Fruit fly (Drosophila melanogaster) whole organism, embryonic: ENCODE results near the gene meigo.

Experiments used
- Abd-B ChIP-seq: fragments of 200-800 bp; sonication (Bioruptor generic); optimal IDR thresholded peaks from 2 replicates; lab custom pipeline; 2018; ENCODE audit warnings: missing biosample characterization, mild to moderate bottlenecking, missing genetic modification characterization, moderate library complexity
- Adf1 ChIP-seq: fragments of 200-800 bp; sonication (Bioruptor generic); IDR thresholded peaks from 2 replicates; pipeline ENCODE4 v1.3.6; 2022; ENCODE audit warnings: missing biosample characterization, missing genetic modification characterization
- Awh ChIP-seq: fragments of 200-800 bp; sonication (Bioruptor generic); IDR thresholded peaks from 2 replicates; pipeline ENCODE4, ENCODE4 v1.3.6; 2022; ENCODE audit warnings: missing biosample characterization, missing genetic modification characterization
- BtbVII ChIP-seq: fragments of 200-800 bp; sonication (Bioruptor generic); optimal IDR thresholded peaks from 3 replicates; lab custom pipeline; 2017; ENCODE audit warnings: missing biosample characterization, mild to moderate bottlenecking, missing genetic modification characterization
- CG10321 ChIP-seq: fragments of 200-800 bp; sonication (Bioruptor generic); IDR thresholded peaks from 2 replicates; pipeline ENCODE4 v1.3.6; 2022; ENCODE audit warnings: missing biosample characterization, missing genetic modification characterization
- CG10565 ChIP-seq: fragments of 200-800 bp; sonication (Bioruptor generic); optimal IDR thresholded peaks from 3 replicates; lab custom pipeline; 2016; ENCODE audit warnings: missing biosample characterization, mild to moderate bottlenecking, missing genetic modification characterization
- CG12071 ChIP-seq: fragments of 200-800 bp; sonication (Bioruptor generic); optimal IDR thresholded peaks from 3 replicates; lab custom pipeline; 2018; ENCODE audit warnings: missing biosample characterization, mild to moderate bottlenecking, missing genetic modification characterization
- CG15011 ChIP-seq: fragments of 200-800 bp; sonication (Bioruptor generic); optimal IDR thresholded peaks from 3 replicates; lab custom pipeline; 2018; ENCODE audit warnings: missing biosample characterization, mild to moderate bottlenecking, missing genetic modification characterization
- CG15269 ChIP-seq: fragments of 200-800 bp; sonication (Bioruptor generic); optimal IDR thresholded peaks from 2 replicates; lab custom pipeline; 2018; ENCODE audit warnings: missing biosample characterization, mild to moderate bottlenecking, missing genetic modification characterization, moderate library complexity
- CG15601 ChIP-seq: fragments of 200-800 bp; sonication (Bioruptor generic); optimal IDR thresholded peaks from 3 replicates; lab custom pipeline; 2019; ENCODE audit warnings: missing biosample characterization, mild to moderate bottlenecking, missing genetic modification characterization, moderate library complexity
- CG18011 ChIP-seq: fragments of 200-800 bp; sonication (Bioruptor generic); optimal IDR thresholded peaks from 2 replicates; lab custom pipeline; 2017; ENCODE audit warnings: missing biosample characterization, missing genetic modification characterization, mild to moderate bottlenecking, moderate library complexity, missing genotype
- CG1832 ChIP-seq: fragments of 200-800 bp; sonication (Bioruptor generic); optimal IDR thresholded peaks from 2 replicates; lab custom pipeline; 2017; ENCODE audit warnings: missing biosample characterization, mild to moderate bottlenecking, missing genetic modification characterization, inconsistent platforms
- CG2129 ChIP-seq: fragments of 200-800 bp; sonication (Bioruptor generic); IDR thresholded peaks from 2 replicates; pipeline ENCODE4 v1.3.6; 2022; ENCODE audit warnings: missing biosample characterization, missing genetic modification characterization; ENCODE audit not compliant: partially characterized antibody
- CG30020 ChIP-seq: fragments of 200-800 bp; optimal IDR thresholded peaks from 2 replicates; lab custom pipeline; 2019; ENCODE audit warnings: missing biosample characterization, mild to moderate bottlenecking, missing genetic modification characterization, moderate library complexity
- CG30403 ChIP-seq: fragments of 200-800 bp; sonication (Bioruptor generic); optimal IDR thresholded peaks from 3 replicates; lab custom pipeline; 2016; ENCODE audit warnings: missing biosample characterization, missing genetic modification characterization
- CG32767 ChIP-seq: fragments of 200-800 bp; sonication (Bioruptor generic); IDR thresholded peaks from 2 replicates; pipeline ENCODE4 v1.3.6; 2022; ENCODE audit warnings: missing biosample characterization, missing genetic modification characterization
- CG3995 ChIP-seq: fragments of 200-800 bp; sonication (Bioruptor generic); optimal IDR thresholded peaks from 3 replicates; lab custom pipeline; 2016; ENCODE audit warnings: missing biosample characterization, missing genetic modification characterization
- CG4424 ChIP-seq: fragments of 200-800 bp; sonication (Bioruptor generic); optimal IDR thresholded peaks from 3 replicates; lab custom pipeline; 2016; ENCODE audit warnings: missing biosample characterization, missing genetic modification characterization
- CG7987 ChIP-seq: fragments of 200-800 bp; sonication (Bioruptor generic); optimal IDR thresholded peaks from 2 replicates; lab custom pipeline; 2018; ENCODE audit warnings: missing biosample characterization, mild to moderate bottlenecking, missing genetic modification characterization, moderate library complexity
- CG8281 ChIP-seq: fragments of 200-800 bp; sonication (Bioruptor generic); optimal IDR thresholded peaks from 2 replicates; lab custom pipeline; 2018; ENCODE audit warnings: missing biosample characterization, mild to moderate bottlenecking, missing genetic modification characterization, moderate library complexity
- CG9932 ChIP-seq: fragments of 200-800 bp; sonication (Bioruptor generic); IDR thresholded peaks from 2 replicates; pipeline ENCODE4 v1.3.6; 2022; ENCODE audit warnings: missing biosample characterization, missing genetic modification characterization
- Camta ChIP-seq: fragments of 200-800 bp; sonication (Bioruptor generic); optimal IDR thresholded peaks from 2 replicates; lab custom pipeline; 2016; ENCODE audit warnings: missing biosample characterization, missing genetic modification characterization
- CoRest ChIP-seq: fragments of 200-800 bp; sonication (Bioruptor generic); optimal IDR thresholded peaks from 3 replicates; lab custom pipeline; 2018; ENCODE audit warnings: missing biosample characterization, mild to moderate bottlenecking, missing genetic modification characterization, moderate library complexity
- D19A ChIP-seq: fragments of 200-800 bp; optimal IDR thresholded peaks from 3 replicates; lab custom pipeline; 2019; ENCODE audit warnings: missing biosample characterization, mild to moderate bottlenecking, missing genetic modification characterization, moderate library complexity
- Dip3 ChIP-seq: fragments of 200-800 bp; sonication (Bioruptor generic); optimal IDR thresholded peaks from 3 replicates; lab custom pipeline; 2016; ENCODE audit warnings: missing biosample characterization, missing genetic modification characterization
- Ets97D ChIP-seq: fragments of 200-800 bp; sonication (Bioruptor generic); optimal IDR thresholded peaks from 3 replicates; lab custom pipeline; 2016; ENCODE audit warnings: missing biosample characterization, missing genetic modification characterization
- Mes4 ChIP-seq: fragments of 200-800 bp; sonication (Bioruptor generic); optimal IDR thresholded peaks from 2 replicates; lab custom pipeline; 2016; ENCODE audit warnings: missing biosample characterization, missing genetic modification characterization
- NK7.1 ChIP-seq: fragments of 200-800 bp; sonication (Bioruptor generic); optimal IDR thresholded peaks from 3 replicates; lab custom pipeline; 2016; ENCODE audit warnings: missing biosample characterization, missing genetic modification characterization
- Nf-YB ChIP-seq: fragments of 200-800 bp; sonication (Bioruptor generic); optimal IDR thresholded peaks from 3 replicates; lab custom pipeline; 2019; ENCODE audit warnings: missing biosample characterization, mild to moderate bottlenecking, missing genetic modification characterization, moderate library complexity
- Nf-YC ChIP-seq: fragments of 200-800 bp; optimal IDR thresholded peaks from 3 replicates; lab custom pipeline; 2019; ENCODE audit warnings: missing biosample characterization, mild to moderate bottlenecking, missing genetic modification characterization, moderate library complexity
- Rx ChIP-seq: fragments of 200-800 bp; sonication (Bioruptor generic); IDR thresholded peaks from 2 replicates; pipeline ENCODE4 v1.3.6; 2022; ENCODE audit warnings: missing biosample characterization, missing genetic modification characterization
- Sin3A ChIP-seq: fragments of >200 bp; optimal IDR thresholded peaks from 2 replicates; lab custom pipeline; 2018
- Sry-β ChIP-seq: fragments of 200-800 bp; sonication (Bioruptor generic); optimal IDR thresholded peaks from 2 replicates; lab custom pipeline; 2018; ENCODE audit warnings: missing biosample characterization, mild to moderate bottlenecking, missing genetic modification characterization, moderate library complexity
- Stat92E ChIP-seq, 3 experiments: fragments of >200 bp in 2 of 3; fragments of 200-800 bp in 1 of 3; sonication (Bioruptor generic) in 1 of 3; optimal IDR thresholded peaks; 2 replicates each; lab custom pipeline; 2017 to 2019; ENCODE audit warnings: missing biosample characterization in 3 of 3, missing genetic modification characterization in 3 of 3, mild to moderate bottlenecking in 1 of 3, moderate library complexity in 1 of 3
- Xrp1 ChIP-seq: fragments of 200-800 bp; sonication (Bioruptor generic); IDR thresholded peaks from 2 replicates; pipeline ENCODE4 v1.3.6; 2022; ENCODE audit warnings: missing biosample characterization, missing genetic modification characterization
- aop ChIP-seq: fragments of 200-800 bp; sonication (Bioruptor generic); IDR thresholded peaks from 2 replicates; pipeline ENCODE4 v1.3.6; 2022; ENCODE audit warnings: missing biosample characterization, missing genetic modification characterization
- dan ChIP-seq: fragments of 200-800 bp; sonication (Bioruptor generic); IDR thresholded peaks from 2 replicates; pipeline ENCODE4 v1.3.6; 2022; ENCODE audit warnings: missing biosample characterization, missing genetic modification characterization
- danr ChIP-seq: fragments of 200-800 bp; sonication (Bioruptor generic); IDR thresholded peaks from 2 replicates; pipeline ENCODE4 v1.3.6; 2022; ENCODE audit warnings: missing biosample characterization, missing genetic modification characterization
- dimm ChIP-seq: fragments of 200-800 bp; sonication (Bioruptor generic); IDR thresholded peaks from 2 replicates; pipeline ENCODE4 v1.3.6; 2022; ENCODE audit warnings: missing biosample characterization, missing genetic modification characterization
- dysf ChIP-seq: fragments of 200-800 bp; sonication (Bioruptor generic); IDR thresholded peaks from 3 replicates; pipeline ENCODE4 v1.3.6; 2022; ENCODE audit warnings: missing biosample characterization, missing genetic modification characterization
- fd96Cb ChIP-seq: fragments of 200-800 bp; sonication (Bioruptor generic); optimal IDR thresholded peaks from 2 replicates; lab custom pipeline; 2018; ENCODE audit warnings: missing biosample characterization, mild to moderate bottlenecking, missing genetic modification characterization, moderate library complexity
- ham ChIP-seq: fragments of 200-800 bp; sonication (Bioruptor generic); IDR thresholded peaks from 2 replicates; pipeline ENCODE4 v1.3.6; 2022; ENCODE audit warnings: missing biosample characterization, missing genetic modification characterization
- maf-S ChIP-seq: fragments of 200-800 bp; sonication (Bioruptor generic); optimal IDR thresholded peaks from 2 replicates; lab custom pipeline; 2016; ENCODE audit warnings: missing biosample characterization, missing genetic modification characterization
- nau ChIP-seq: fragments of 200-800 bp; sonication (Bioruptor generic); optimal IDR thresholded peaks from 3 replicates; lab custom pipeline; 2017; ENCODE audit warnings: missing biosample characterization, mild to moderate bottlenecking, missing genetic modification characterization, missing genetic modification reagents
- phol ChIP-seq: fragments of 200-800 bp; sonication (Bioruptor generic); optimal IDR thresholded peaks from 3 replicates; lab custom pipeline; 2018; ENCODE audit warnings: missing biosample characterization, mild to moderate bottlenecking, missing genetic modification characterization, moderate library complexity
- psq ChIP-seq: fragments of 200-800 bp; sonication (Bioruptor generic); optimal IDR thresholded peaks from 2 replicates; lab custom pipeline; 2017; ENCODE audit warnings: missing biosample characterization, missing genetic modification characterization
- repo ChIP-seq: fragments of 200-800 bp; sonication (Bioruptor generic); optimal IDR thresholded peaks from 2 replicates; lab custom pipeline; 2016; ENCODE audit warnings: missing biosample characterization, missing genetic modification characterization
- slbo ChIP-seq: fragments of 200-800 bp; sonication (Bioruptor generic); IDR thresholded peaks from 2 replicates; pipeline ENCODE4 v1.3.6; 2022; ENCODE audit warnings: missing biosample characterization, missing genetic modification characterization
- slou ChIP-seq: fragments of 200-800 bp; sonication (Bioruptor generic); optimal IDR thresholded peaks from 3 replicates; lab custom pipeline; 2016; ENCODE audit warnings: missing biosample characterization, missing genetic modification characterization
- tx ChIP-seq: fragments of 200-800 bp; sonication (Bioruptor generic); optimal IDR thresholded peaks from 2 replicates; lab custom pipeline; 2016; ENCODE audit warnings: missing biosample characterization, missing genetic modification characterization

The meigo gene

DNA sequence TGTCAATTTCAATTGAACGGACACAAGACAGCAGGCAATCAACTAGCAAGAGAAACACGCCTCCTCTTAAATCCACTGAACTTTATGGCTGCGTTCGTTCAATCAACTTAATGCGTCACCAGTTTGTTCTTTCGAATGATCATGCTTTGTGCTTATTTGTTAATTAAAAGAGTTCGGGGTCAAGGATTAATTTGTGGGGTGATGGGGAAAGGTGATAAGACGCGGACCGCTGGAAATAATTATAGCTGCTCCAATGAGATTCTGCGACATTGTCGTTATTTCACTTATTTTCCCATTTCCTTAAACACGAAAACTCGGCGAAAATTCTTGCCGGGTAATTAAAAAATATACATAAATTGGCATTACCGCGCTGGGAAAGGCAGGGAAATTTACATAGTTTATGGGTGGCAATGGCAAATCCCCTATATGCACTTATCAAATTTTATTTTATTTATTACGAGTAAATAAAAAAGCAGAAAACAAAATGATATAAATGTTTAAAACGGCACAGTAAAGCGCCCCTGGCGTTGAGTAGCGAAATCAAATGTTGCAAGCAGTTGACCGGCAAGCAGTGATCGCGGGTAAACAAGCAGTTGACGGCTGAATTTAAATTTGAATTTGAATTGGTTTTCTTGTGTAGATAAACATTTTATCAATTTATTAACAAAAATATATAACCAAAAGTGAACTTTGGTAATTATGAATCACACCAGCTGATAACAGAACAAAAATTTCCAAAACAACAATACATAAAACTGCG lies 46.5 kb downstream of the meigo start (continued):
- peak; percentile 31 for TF ChIP-seq Nf-YB
- peak; percentile 71 for TF ChIP-seq CG15269 (tag; lab: Kevin White, UChicago)
- TF ChIP-seq Sin3A (lab: Kevin White, UChicago), result no peak
- TF ChIP-seq slbo (GFP tag; lab: Robert Waterston, UW), result peak; percentile 72
- TF ChIP-seq psq (GFP tag; lab: Kevin White, UChicago), result peak; percentile 68
- no peak for TF ChIP-seq dimm (GFP tag; lab: Robert Waterston, UW)
- peak; percentile 28; the same call in 1 of the 2 replicates for TF ChIP-seq CG10321 (GFP tag; lab: Robert Waterston, UW)
- peak; percentile 64 for TF ChIP-seq CG10565 (GFP tag; lab: Kevin White, UChicago)
- 0 out of 2 replicates have a peak, but pooled peaks have one; percentile 39 for TF ChIP-seq Awh (GFP tag; lab: Robert Waterston, UW)
- TF ChIP-seq CG9932 (GFP tag; lab: Robert Waterston, UW), result peak; percentile 81
- TF ChIP-seq Xrp1 (GFP tag; lab: Robert Waterston, UW), result peak; percentile 73
- no peak for TF ChIP-seq CG2129 (GFP tag; lab: Robert Waterston, UW)
- no peak for TF ChIP-seq CG3995 (GFP tag; lab: Kevin White, UChicago)
- TF ChIP-seq tx (GFP tag; lab: Kevin White, UChicago), result peak; percentile 58
- TF ChIP-seq danr, result 0 out of 2 replicates have a peak, but pooled peaks have one; percentile 41
- peak; percentile 57 for TF ChIP-seq NK7.1 (GFP tag; lab: Kevin White, UChicago)
- no peak for TF ChIP-seq CG30020
- TF ChIP-seq Dip3 (GFP tag; lab: Kevin White, UChicago), result peak; percentile 63
- TF ChIP-seq Ets97D (GFP tag; lab: Kevin White, UChicago), result peak; percentile 63
- TF ChIP-seq dysf, result peak; percentile 73
- TF ChIP-seq CG30403, result peak; percentile 65
- TF ChIP-seq Rx, result no peak
- peak; percentile 67 for TF ChIP-seq CG12071 (GFP tag; lab: Kevin White, UChicago)
- TF ChIP-seq Abd-B (GFP tag; lab: Kevin White, UChicago), result peak; percentile 55
- TF ChIP-seq CG32767 (GFP tag; lab: Robert Waterston, UW), result no peak
- peak; percentile 36 for TF ChIP-seq Nf-YC (tag; lab: Kevin White, UChicago)
- peak; percentile 71 for TF ChIP-seq CG15601 (tag; lab: Kevin White, UChicago)
- peak; percentile 20 for TF ChIP-seq Sry-β
- peak; percentile 27 for TF ChIP-seq D19A
- TF ChIP-seq ham (GFP tag; lab: Robert Waterston, UW), result peak; percentile 38; the same call in 1 of the 2 replicates
- TF ChIP-seq CG8281 (tag; lab: Kevin White, UChicago), result peak; percentile 28
- peak; percentile 66 for TF ChIP-seq Mes4 (GFP tag; lab: Kevin White, UChicago)
- peak; percentile 8 for TF ChIP-seq slou
- TF ChIP-seq fd96Cb (tag; lab: Kevin White, UChicago), result peak; percentile 55
- peak; percentile 40 for TF ChIP-seq nau (GFP tag; lab: Kevin White, UChicago)
- peak; percentile 80 for TF ChIP-seq CoRest
- TF ChIP-seq BtbVII (GFP tag; lab: Kevin White, UChicago), result peak; percentile 64
- peak; percentile 83 for TF ChIP-seq CG7987 (GFP tag; lab: Kevin White, UChicago)
- TF ChIP-seq CG4424 (GFP tag; lab: Kevin White, UChicago), result peak; percentile 86
- TF ChIP-seq aop (GFP tag; lab: Robert Waterston, UW), result no peak
- TF ChIP-seq phol (tag; lab: Kevin White, UChicago), result peak; percentile 79
- TF ChIP-seq CG15011 (GFP tag; lab: Kevin White, UChicago), result peak; percentile 44
- peak; percentile 18; the same call in 1 of the 2 replicates for TF ChIP-seq Adf1 (GFP tag; lab: Robert Waterston, UW)
- peak; percentile 81 for TF ChIP-seq maf-S
- no peak for TF ChIP-seq CG1832 (GFP tag; lab: Kevin White, UChicago)
- TF ChIP-seq Stat92E (GFP tag; optimal IDR thresholded peaks at IDR 0.05; lab: Kevin White, UChicago), result no peak
- no peak for TF ChIP-seq dan (GFP tag; lab: Robert Waterston, UW)
- peak; percentile 77 for TF ChIP-seq repo
- TF ChIP-seq Camta (GFP tag; lab: Kevin White, UChicago), result peak; percentile 74
- TF ChIP-seq CG18011 (GFP tag; lab: Kevin White, UChicago), result peak; percentile 53
